Fruit fly (Drosophila melanogaster) whole organism: Measurements from ENCODE around the gene CycJ.

Experiments used
- CG8478 ChIP-seq: fragments of >200 bp; optimal IDR thresholded peaks from 2 replicates; lab custom pipeline; 2018; ENCODE audit warnings: inconsistent platforms
- Dll ChIP-seq: fragments of >200 bp; optimal IDR thresholded peaks from 2 replicates; lab custom pipeline; 2017
- psq ChIP-seq: fragments of >200 bp; optimal IDR thresholded peaks from 2 replicates; lab custom pipeline; 2017

DNA sequence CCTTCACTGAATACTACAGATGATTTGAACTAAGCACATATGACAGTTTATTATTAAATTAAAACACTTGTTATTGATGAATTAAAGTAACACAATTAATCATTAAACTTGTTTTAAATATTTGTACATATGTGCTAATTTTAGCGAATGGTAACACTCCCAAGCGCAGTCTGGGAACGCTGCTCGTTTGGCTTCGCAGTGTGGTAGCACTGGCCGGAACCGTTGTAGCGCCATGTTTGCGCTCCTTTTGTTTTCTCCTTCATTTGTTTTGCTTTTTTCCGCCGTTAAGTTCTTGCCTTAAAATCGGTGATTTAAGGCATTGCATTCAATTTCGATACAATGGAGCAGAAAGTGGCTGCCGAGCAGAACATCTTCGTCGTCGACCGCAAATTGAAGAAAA, at the start of gene CycJ:
- TF ChIP-seq Dll (lab: Kevin White, UChicago) (no peak), psq (lab: Kevin White, UChicago) (no peak), CG8478 (lab: Kevin White, UChicago) (no peak)
